Worm (Caenorhabditis elegans) whole organism, L1 larva: ENCODE measurements around the gene F54F7.9.

Experiments used
- ces-1 ChIP-seq: fragments of 150-350 bp; optimal IDR thresholded peaks from 2 replicates; lab custom pipeline; 2014; ENCODE audit warnings: missing biosample characterization, missing genetic modification reagents, missing genetic modification characterization
- nhr-12 ChIP-seq: sonication (generic microtip); optimal IDR thresholded peaks from 2 replicates; lab custom pipeline; 2017; ENCODE audit warnings: missing biosample characterization, missing genetic modification characterization
- sup-37 ChIP-seq: fragments of 200-800 bp; sonication (Bioruptor generic); optimal IDR thresholded peaks from 2 replicates; lab custom pipeline; 2018; ENCODE audit warnings: mild to moderate bottlenecking, missing genetic modification characterization, missing compliant biosample characterization
- tbx-2 ChIP-seq: sonication (generic microtip); optimal IDR thresholded peaks from 2 replicates; lab custom pipeline; 2016; ENCODE audit warnings: missing genetic modification characterization, missing compliant biosample characterization
- ztf-11 ChIP-seq, 2 experiments: sonication (generic microtip); optimal IDR thresholded peaks; 2 replicates each; lab custom pipeline; 2016 to 2017; ENCODE audit warnings: missing genetic modification characterization in 2 of 2, missing biosample characterization in 1 of 2, missing compliant biosample characterization in 1 of 2

DNA sequence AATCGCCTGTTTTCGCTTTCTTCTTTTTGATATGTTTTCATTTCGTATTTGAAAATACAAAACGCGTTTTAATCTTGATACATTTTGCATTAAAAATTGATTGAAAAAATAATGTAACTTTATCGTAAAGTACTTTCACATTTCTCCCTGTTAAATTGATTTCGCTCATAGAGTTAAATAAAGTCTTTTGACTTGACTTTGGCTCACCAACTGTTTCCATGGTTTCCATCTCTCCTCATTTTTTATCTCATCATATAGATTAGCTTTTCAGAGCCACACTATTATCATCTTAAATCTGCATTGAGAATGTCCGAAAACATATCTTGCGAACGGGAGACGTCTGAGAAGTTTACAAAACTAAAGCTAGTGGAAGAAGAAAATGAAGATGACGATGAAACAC is 14.8 kb upstream of the F54F7.9 start, which contains the start of gene F54F7.10:
- TF ChIP-seq tbx-2 (tag; lab: Kevin White, UChicago) (no peak), ztf-11 (tag; optimal IDR thresholded peaks at IDR 0.05; lab: Kevin White, UChicago) (no peak), ces-1 (GFP tag; lab: Kevin White, UChicago) (no peak), sup-37 (GFP tag; lab: Kevin White, UChicago) (no peak), nhr-12 (tag; lab: Kevin White, UChicago) (no peak)
